Worm (Caenorhabditis elegans) whole organism, late embryonic: ENCODE results near the gene tbck-1.

Experiments used
- C08G9.2 ChIP-seq: sonication (generic microtip); optimal IDR thresholded peaks from 2 replicates; lab custom pipeline; 2016; ENCODE audit warnings: mild to moderate bottlenecking, missing genetic modification characterization, moderate library complexity, missing compliant biosample characterization
- F13H6.1 ChIP-seq: sonication (generic microtip); optimal IDR thresholded peaks from 2 replicates; lab custom pipeline; 2016; ENCODE audit warnings: missing genetic modification characterization, missing compliant biosample characterization
- K09A11.1 ChIP-seq: sonication (generic microtip); optimal IDR thresholded peaks from 2 replicates; lab custom pipeline; 2017; ENCODE audit warnings: antibody characterized with exemption, mild to moderate bottlenecking, missing genetic modification characterization, missing compliant biosample characterization; ENCODE audit not compliant: insufficient read depth
- T23F11.4 ChIP-seq: fragments of 200-800 bp; sonication (Bioruptor generic); optimal IDR thresholded peaks from 2 replicates; lab custom pipeline; 2018; ENCODE audit warnings: mild to moderate bottlenecking, missing genetic modification characterization, missing compliant biosample characterization
- ahr-1 ChIP-seq: sonication (generic microtip); optimal IDR thresholded peaks from 2 replicates; lab custom pipeline; 2016; ENCODE audit warnings: missing genetic modification characterization, missing compliant biosample characterization
- ceh-14 ChIP-seq: sonication (generic microtip); optimal IDR thresholded peaks from 2 replicates; lab custom pipeline; 2016; ENCODE audit warnings: missing genotype, missing genetic modification characterization, missing compliant biosample characterization
- ceh-19 ChIP-seq: fragments of 200-800 bp; sonication (Bioruptor generic); optimal IDR thresholded peaks from 2 replicates; lab custom pipeline; 2018; ENCODE audit warnings: mild to moderate bottlenecking, missing genetic modification characterization, missing compliant biosample characterization
- ceh-2 ChIP-seq: sonication (generic microtip); optimal IDR thresholded peaks from 2 replicates; lab custom pipeline; 2016; ENCODE audit warnings: missing genotype, missing genetic modification characterization, missing compliant biosample characterization
- ceh-22 ChIP-seq: sonication (generic microtip); optimal IDR thresholded peaks from 2 replicates; lab custom pipeline; 2017; ENCODE audit warnings: missing biosample characterization, missing genetic modification characterization
- ceh-24 ChIP-seq: sonication (generic microtip); optimal IDR thresholded peaks from 2 replicates; lab custom pipeline; 2016; ENCODE audit warnings: mild to moderate bottlenecking, missing genetic modification characterization, missing compliant biosample characterization
- ceh-31 ChIP-seq: sonication (generic microtip); optimal IDR thresholded peaks from 2 replicates; lab custom pipeline; 2016; ENCODE audit warnings: missing genetic modification characterization, missing compliant biosample characterization
- ceh-34 ChIP-seq: sonication (generic microtip); optimal IDR thresholded peaks from 2 replicates; lab custom pipeline; 2016; ENCODE audit warnings: mild to moderate bottlenecking, missing genetic modification characterization, missing compliant biosample characterization
- ceh-45 ChIP-seq: fragments of 200-800 bp; sonication (Bioruptor generic); IDR thresholded peaks from 2 replicates; pipeline ENCODE4 v1.3.6; 2022; ENCODE audit warnings: missing genetic modification reagents, missing genetic modification characterization, missing compliant biosample characterization
- ceh-48 ChIP-seq: sonication (generic microtip); optimal IDR thresholded peaks from 2 replicates; lab custom pipeline; 2016; ENCODE audit warnings: missing genetic modification characterization, inconsistent platforms, missing compliant biosample characterization
- che-1 ChIP-seq: sonication (generic microtip); optimal IDR thresholded peaks from 2 replicates; lab custom pipeline; 2016; ENCODE audit warnings: mild to moderate bottlenecking, missing genetic modification characterization, missing compliant biosample characterization
- elt-2 ChIP-seq: sonication (generic microtip); optimal IDR thresholded peaks from 2 replicates; lab custom pipeline; 2016; ENCODE audit warnings: missing genetic modification reagents, missing genetic modification characterization, missing compliant biosample characterization
- ets-4 ChIP-seq: sonication (generic microtip); optimal IDR thresholded peaks from 2 replicates; lab custom pipeline; 2016; ENCODE audit warnings: missing genetic modification characterization, missing compliant biosample characterization
- fax-1 ChIP-seq: sonication (generic microtip); optimal IDR thresholded peaks from 2 replicates; lab custom pipeline; 2016; ENCODE audit warnings: missing genotype, missing genetic modification characterization, missing compliant biosample characterization
- fkh-10 ChIP-seq: fragments of 150-350 bp; optimal IDR thresholded peaks from 2 replicates; lab custom pipeline; 2014; ENCODE audit warnings: missing biosample characterization, missing genetic modification reagents, missing genetic modification characterization
- fkh-6 ChIP-seq: sonication (generic microtip); optimal IDR thresholded peaks from 2 replicates; lab custom pipeline; 2016; ENCODE audit warnings: missing genetic modification characterization, missing compliant biosample characterization
- gmeb-2 ChIP-seq: sonication (generic microtip); optimal IDR thresholded peaks from 2 replicates; lab custom pipeline; 2016; ENCODE audit warnings: missing genetic modification characterization, inconsistent platforms, missing compliant biosample characterization
- hlh-13 ChIP-seq: fragments of 200-800 bp; sonication (Bioruptor generic); optimal IDR thresholded peaks from 2 replicates; lab custom pipeline; 2018; ENCODE audit warnings: mild to moderate bottlenecking, missing genetic modification characterization, missing compliant biosample characterization
- hlh-30 ChIP-seq: sonication (generic microtip); optimal IDR thresholded peaks from 2 replicates; lab custom pipeline; 2017; ENCODE audit warnings: antibody characterized with exemption, missing genetic modification characterization, missing compliant biosample characterization; ENCODE audit not compliant: insufficient read depth
- hlh-6 ChIP-seq: sonication (generic microtip); optimal IDR thresholded peaks from 2 replicates; lab custom pipeline; 2016; ENCODE audit warnings: missing genotype, missing genetic modification characterization, missing compliant biosample characterization
- hlh-8 ChIP-seq: sonication (generic microtip); optimal IDR thresholded peaks from 2 replicates; lab custom pipeline; 2016; ENCODE audit warnings: missing genotype, missing genetic modification characterization, missing compliant biosample characterization
- lim-6 ChIP-seq: sonication (generic microtip); optimal IDR thresholded peaks from 2 replicates; lab custom pipeline; 2016; ENCODE audit warnings: missing genetic modification characterization, missing compliant biosample characterization
- lin-11 ChIP-seq: fragments of 200-800 bp; sonication (Bioruptor generic); optimal IDR thresholded peaks from 2 replicates; lab custom pipeline; 2018; ENCODE audit warnings: mild to moderate bottlenecking, missing genetic modification characterization, missing compliant biosample characterization
- mec-3 ChIP-seq: sonication (generic microtip); optimal IDR thresholded peaks from 2 replicates; lab custom pipeline; 2016; ENCODE audit warnings: borderline replicate concordance, missing genetic modification characterization, missing compliant biosample characterization
- nhr-11 ChIP-seq: fragments of 150-350 bp; optimal IDR thresholded peaks from 2 replicates; lab custom pipeline; 2014; ENCODE audit warnings: missing biosample characterization, missing genetic modification characterization
- npax-4 ChIP-seq: sonication (generic microtip); optimal IDR thresholded peaks from 2 replicates; lab custom pipeline; 2016; ENCODE audit warnings: missing genetic modification characterization, missing compliant biosample characterization
- pat-9 ChIP-seq: fragments of 200-800 bp; sonication (Bioruptor generic); optimal IDR thresholded peaks from 2 replicates; lab custom pipeline; 2018; ENCODE audit warnings: mild to moderate bottlenecking, missing genetic modification characterization, moderate library complexity, missing compliant biosample characterization
- pax-1 ChIP-seq: fragments of 150-350 bp; optimal IDR thresholded peaks from 2 replicates; lab custom pipeline; 2014; ENCODE audit warnings: missing biosample characterization, missing genetic modification characterization
- pha-2 ChIP-seq: sonication (generic microtip); optimal IDR thresholded peaks from 2 replicates; lab custom pipeline; 2017; ENCODE audit warnings: mild to moderate bottlenecking, missing genetic modification characterization, missing compliant biosample characterization
- pha-4 ChIP-seq: fragments of 150-350 bp; optimal IDR thresholded peaks from 2 replicates; lab custom pipeline; 2018; ENCODE audit warnings: missing biosample characterization, missing genetic modification reagents, missing genetic modification characterization
- pqm-1 ChIP-seq: sonication (generic microtip); optimal IDR thresholded peaks from 2 replicates; lab custom pipeline; 2016; ENCODE audit warnings: missing genetic modification characterization, missing compliant biosample characterization
- ref-2 ChIP-seq: sonication (generic microtip); optimal IDR thresholded peaks from 2 replicates; lab custom pipeline; 2016; ENCODE audit warnings: missing genetic modification characterization, missing compliant biosample characterization
- rnt-1 ChIP-seq: sonication (generic microtip); optimal IDR thresholded peaks from 2 replicates; lab custom pipeline; 2016; ENCODE audit warnings: missing genetic modification characterization, missing compliant biosample characterization
- sdc-2 ChIP-seq: sonication (generic microtip); optimal IDR thresholded peaks from 2 replicates; lab custom pipeline; 2016; ENCODE audit warnings: missing genotype, missing genetic modification characterization, missing compliant biosample characterization
- tbx-2 ChIP-seq: sonication (generic microtip); optimal IDR thresholded peaks from 2 replicates; lab custom pipeline; 2016; ENCODE audit warnings: missing genetic modification characterization, missing compliant biosample characterization
- tbx-7 ChIP-seq: sonication (generic microtip); optimal IDR thresholded peaks from 2 replicates; lab custom pipeline; 2016; ENCODE audit warnings: missing genotype, missing genetic modification characterization, missing compliant biosample characterization
- ttx-3 ChIP-seq: sonication (generic microtip); optimal IDR thresholded peaks from 2 replicates; lab custom pipeline; 2016; ENCODE audit warnings: missing genetic modification reagents, missing genetic modification characterization, missing compliant biosample characterization
- unc-3 ChIP-seq, 2 experiments: fragments of 200-800 bp in 1 of 2; sonication (Bioruptor generic) in 1 of 2; sonication (generic microtip) in 1 of 2; conservative IDR thresholded peaks in 1 of 2; optimal IDR thresholded peaks in 1 of 2; 2 replicates each; pipeline versions ENCODE4 v1.3.6 to Lab custom; 2016 to 2022; ENCODE audit warnings: missing compliant biosample characterization in 2 of 2, missing genetic modification characterization in 2 of 2, missing genetic modification reagents in 1 of 2
- unc-42 ChIP-seq: sonication (generic microtip); optimal IDR thresholded peaks from 2 replicates; lab custom pipeline; 2016; ENCODE audit warnings: missing genotype, missing genetic modification characterization, missing compliant biosample characterization
- zip-5 ChIP-seq: sonication (generic microtip); optimal IDR thresholded peaks from 2 replicates; lab custom pipeline; 2016; ENCODE audit warnings: missing genetic modification characterization, missing compliant biosample characterization
- ztf-16 ChIP-seq: sonication (generic microtip); optimal IDR thresholded peaks from 2 replicates; lab custom pipeline; 2017; ENCODE audit warnings: missing genetic modification characterization, missing compliant biosample characterization

Gene tbck-1

DNA sequence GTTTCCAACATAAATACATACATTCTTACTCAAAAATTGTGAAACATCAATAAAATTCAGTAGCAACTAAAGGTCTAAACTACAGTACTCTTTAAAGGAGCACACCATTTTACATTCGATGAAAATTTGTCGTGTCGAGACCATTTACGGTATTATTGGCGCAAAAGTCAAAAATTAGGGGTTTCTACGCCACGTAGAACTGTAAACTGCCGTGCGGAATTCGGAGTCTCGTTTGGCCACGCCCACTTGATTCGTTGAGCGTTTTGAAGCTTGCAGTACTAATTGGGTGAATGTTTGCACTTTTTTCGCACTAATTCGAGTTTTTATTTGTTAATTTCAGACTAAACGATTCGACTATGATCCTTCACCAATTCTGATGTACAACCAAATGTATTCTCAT, 37.7 kb upstream of the tbck-1 start:
- TF ChIP-seq pat-9 (tag; lab: Kevin White, UChicago) (no peak), pax-1 (no peak), fkh-6 (tag; lab: Kevin White, UChicago) (no peak), hlh-30 (tag; lab: Kevin White, UChicago) (no peak), pqm-1 (no peak), ceh-24 (tag; lab: Kevin White, UChicago) (no peak), pha-4 (tag; lab: Kevin White, UChicago) (no peak), nhr-11 (tag; lab: Kevin White, UChicago) (no peak), ceh-45 (GFP tag; lab: Robert Waterston, UW) (no peak), ceh-48 (tag; lab: Kevin White, UChicago) (no peak), lin-11 (tag; lab: Kevin White, UChicago) (no peak), unc-3 (GFP tag; conservative IDR thresholded peaks at IDR 0.05; lab: Robert Waterston, UW) (no peak), unc-3 (tag; optimal IDR thresholded peaks at IDR 0.05; lab: Kevin White, UChicago) (no peak), ets-4 (tag; lab: Kevin White, UChicago) (no peak)
- TF ChIP-seq, all 69 proteins: peak for 0

DNA sequence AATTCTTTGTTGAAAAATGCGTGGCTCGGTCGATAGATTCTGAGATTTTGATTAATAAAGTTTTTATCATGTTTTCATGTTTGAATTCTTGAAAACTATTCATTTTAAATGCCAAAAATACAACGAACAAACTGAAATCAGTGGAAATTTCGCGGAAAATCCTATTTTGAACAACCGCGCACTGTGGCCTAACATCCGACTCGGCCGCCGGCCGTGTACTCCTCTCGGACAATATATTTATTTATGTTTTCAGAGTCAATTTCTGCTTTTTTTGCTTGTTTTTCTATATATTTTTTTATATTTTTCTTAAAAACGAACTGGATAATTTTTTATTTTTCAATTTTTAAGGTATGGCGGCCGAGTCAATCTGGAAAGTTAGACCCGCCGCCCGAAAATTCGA, 37.1 kb upstream of the tbck-1 start, which contains the start of gene F26G1.1:
Gene F26G1.1 (plus strand): TSS at position 347 of the 400 bp plus-strand sequence.
- TF ChIP-seq ceh-14 (tag; lab: Kevin White, UChicago) (peak; percentile 83), hlh-30 (tag; lab: Kevin White, UChicago) (no peak), ceh-22 (no peak), gmeb-2 (tag; lab: Kevin White, UChicago) (peak; percentile 24), hlh-6 (tag; lab: Kevin White, UChicago) (no peak), hlh-13 (GFP tag; lab: Kevin White, UChicago) (no peak), K09A11.1 (tag; lab: Kevin White, UChicago) (no peak), tbx-2 (tag; lab: Kevin White, UChicago) (peak; percentile 92), ztf-16 (tag; lab: Kevin White, UChicago) (peak; percentile 43), fkh-6 (tag; lab: Kevin White, UChicago) (peak; percentile 14), rnt-1 (tag; lab: Kevin White, UChicago) (peak; percentile 12), lim-6 (tag; lab: Kevin White, UChicago) (peak; percentile 50), ets-4 (tag; lab: Kevin White, UChicago) (peak; percentile 94), T23F11.4 (GFP tag; lab: Kevin White, UChicago) (no peak), ceh-19 (GFP tag; lab: Kevin White, UChicago) (no peak), tbx-7 (tag; lab: Kevin White, UChicago) (peak; percentile 93), elt-2 (tag; lab: Kevin White, UChicago) (peak; percentile 97), zip-5 (tag; lab: Kevin White, UChicago) (peak; percentile 83), C08G9.2 (peak; percentile 93), ceh-34 (peak; percentile 29), npax-4 (peak; percentile 17), F13H6.1 (peak; percentile 63), ttx-3 (tag; lab: Kevin White, UChicago) (peak; percentile 58), pha-2 (tag; lab: Kevin White, UChicago) (peak; percentile 39), ceh-31 (peak; percentile 90), ref-2 (peak; percentile 72), mec-3 (tag; lab: Kevin White, UChicago) (peak; percentile 65), ceh-2 (tag; lab: Kevin White, UChicago) (peak; percentile 90), che-1 (peak; percentile 28), fax-1 (peak; percentile 57), fkh-10 (GFP tag; lab: Kevin White, UChicago) (no peak), sdc-2 (tag; lab: Kevin White, UChicago) (peak; percentile 48), ahr-1 (tag; lab: Kevin White, UChicago) (peak; percentile 73), hlh-8 (tag; lab: Kevin White, UChicago) (peak; percentile 90), unc-42 (tag; lab: Kevin White, UChicago) (peak; percentile 10)
